Worm (Caenorhabditis elegans): Measurements from ENCODE around the gene tmed-10.

Gene tmed-10

DNA sequence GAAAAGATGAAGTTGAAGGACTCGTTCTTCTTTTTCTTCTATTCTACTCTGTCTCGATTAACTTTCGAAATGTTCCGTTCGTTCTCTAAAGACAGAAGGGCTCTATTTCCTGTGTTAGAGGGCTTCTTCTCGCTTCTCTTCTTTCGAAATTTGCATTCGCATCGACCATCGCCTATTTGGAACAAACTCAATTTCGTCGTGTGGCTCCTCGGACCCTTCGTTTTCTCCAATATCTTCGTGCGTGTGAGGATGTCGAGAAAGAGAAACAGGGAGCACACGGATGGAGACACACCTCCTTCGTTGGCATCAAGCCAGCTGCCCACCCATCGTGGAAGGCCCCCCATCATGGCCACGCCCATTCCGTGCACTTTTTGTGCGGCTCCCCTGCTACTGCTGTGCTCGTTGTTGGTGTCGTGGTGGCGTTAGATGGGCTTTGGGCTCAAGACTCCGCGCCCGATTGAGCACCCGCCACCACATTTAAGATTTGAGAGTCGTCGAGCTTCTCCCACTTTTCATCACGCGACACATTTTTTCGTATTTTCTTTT lies 14.4 kb upstream of the tmed-10 start (continued):
- peak; percentile 90 for TF ChIP-seq fkh-10 (GFP tag; optimal IDR thresholded peaks at IDR 0.05)

DNA sequence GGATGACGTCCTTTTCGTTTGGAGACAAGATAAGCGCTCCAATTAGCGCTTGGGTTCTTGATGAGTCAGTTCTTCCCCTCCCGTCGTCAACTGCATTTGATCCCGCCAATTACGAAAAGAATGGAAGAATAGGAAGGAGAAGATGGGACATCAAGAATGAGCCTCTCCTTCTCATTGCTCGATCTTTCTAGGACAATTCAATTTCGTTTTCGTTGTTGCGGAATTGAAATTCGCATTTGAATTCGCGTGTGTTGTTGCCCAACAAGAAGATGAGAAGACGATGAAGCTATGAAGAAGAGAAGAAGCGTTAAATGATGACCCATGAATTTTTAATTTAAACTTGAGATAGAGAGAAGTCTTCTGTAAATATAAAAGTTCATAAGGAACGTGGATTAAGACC lies 10.1 kb upstream of the tmed-10 start:
- no peak for TF ChIP-seq mdl-1 (tag; optimal IDR thresholded peaks at IDR 0.05)
- TF ChIP-seq ama-1 (optimal IDR thresholded peaks at IDR 0.05), result no peak
- peak; percentile 25 for TF ChIP-seq lin-14 (GFP tag; optimal IDR thresholded peaks at IDR 0.05)
- TF ChIP-seq fkh-10 (GFP tag; optimal IDR thresholded peaks at IDR 0.05), result peak; percentile 58
- TF ChIP-seq ceh-82 (tag; optimal IDR thresholded peaks at IDR 0.05), result peak in 1 of 3 experiments; percentile 21

DNA sequence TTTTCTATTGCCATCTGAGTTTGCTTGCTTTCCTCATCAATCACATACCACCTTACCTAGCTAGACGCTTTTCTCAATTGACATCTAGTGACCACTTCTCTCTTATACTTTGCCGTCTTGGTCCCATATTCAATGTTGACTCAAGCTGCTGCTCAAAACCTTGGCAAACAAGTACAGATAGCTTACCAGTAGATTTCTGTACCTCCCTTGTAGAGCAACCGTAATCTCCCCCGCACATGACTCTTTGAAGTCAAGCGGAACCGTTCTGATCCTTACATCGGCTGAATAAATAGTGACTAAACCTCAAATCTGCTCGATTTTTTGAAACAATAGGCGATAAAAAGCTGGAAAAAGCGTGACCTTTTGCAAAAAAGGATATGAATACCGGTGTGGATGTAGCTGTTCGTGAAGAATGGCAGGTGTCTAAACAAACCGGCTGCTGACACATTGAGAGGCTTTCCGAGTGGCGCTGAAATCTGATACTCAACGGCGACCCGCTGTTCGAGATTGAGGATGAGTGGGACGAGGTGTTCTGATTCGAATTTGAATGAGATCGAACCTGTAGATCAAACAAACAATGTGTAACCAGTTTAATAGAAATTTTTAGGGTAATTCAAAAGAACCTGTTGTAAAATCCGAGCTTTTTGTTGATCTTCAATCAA lies 9.1 kb upstream of the tmed-10 start:
- no peak for TF ChIP-seq ztf-4 (tag; optimal IDR thresholded peaks at IDR 0.05)
- TF ChIP-seq unc-98 (GFP tag; IDR thresholded peaks at IDR 0.05), result no peak
- no peak for TF ChIP-seq aha-1 (tag; optimal IDR thresholded peaks at IDR 0.05)
- no peak for TF ChIP-seq F16B12.6 (tag; optimal IDR thresholded peaks at IDR 0.05)
- no peak for TF ChIP-seq lin-39 (tag; optimal IDR thresholded peaks at IDR 0.05)
- TF ChIP-seq unc-130 (tag; optimal IDR thresholded peaks at IDR 0.05), result no peak
- no peak for TF ChIP-seq ceh-90 (tag; optimal IDR thresholded peaks at IDR 0.05)
- no peak for TF ChIP-seq mep-1 (tag; optimal IDR thresholded peaks at IDR 0.05)
- TF ChIP-seq blmp-1 (tag; optimal IDR thresholded peaks at IDR 0.05), result no peak
- no peak for TF ChIP-seq pax-3 (tag; optimal IDR thresholded peaks at IDR 0.05)
- no peak for TF ChIP-seq lsy-2 (tag; optimal IDR thresholded peaks at IDR 0.05)
- no peak for TF ChIP-seq aly-2 (tag; optimal IDR thresholded peaks at IDR 0.05)
- no peak for TF ChIP-seq lin-14 (GFP tag; optimal IDR thresholded peaks at IDR 0.05)
- TF ChIP-seq rnt-1 (tag; optimal IDR thresholded peaks at IDR 0.05), result no peak
- TF ChIP-seq hlh-4 (tag; optimal IDR thresholded peaks at IDR 0.05), result no peak
- TF ChIP-seq lir-3 (tag; optimal IDR thresholded peaks at IDR 0.05; ENCODE audit: poor library complexity), result no peak
- TF ChIP-seq egl-27 (tag; optimal IDR thresholded peaks at IDR 0.05), result no peak
- TF ChIP-seq fos-1 (tag; optimal IDR thresholded peaks at IDR 0.05), result no peak
- TF ChIP-seq swsn-7 (tag; optimal IDR thresholded peaks at IDR 0.05), result no peak
- no peak for TF ChIP-seq nhr-85 (tag)

DNA sequence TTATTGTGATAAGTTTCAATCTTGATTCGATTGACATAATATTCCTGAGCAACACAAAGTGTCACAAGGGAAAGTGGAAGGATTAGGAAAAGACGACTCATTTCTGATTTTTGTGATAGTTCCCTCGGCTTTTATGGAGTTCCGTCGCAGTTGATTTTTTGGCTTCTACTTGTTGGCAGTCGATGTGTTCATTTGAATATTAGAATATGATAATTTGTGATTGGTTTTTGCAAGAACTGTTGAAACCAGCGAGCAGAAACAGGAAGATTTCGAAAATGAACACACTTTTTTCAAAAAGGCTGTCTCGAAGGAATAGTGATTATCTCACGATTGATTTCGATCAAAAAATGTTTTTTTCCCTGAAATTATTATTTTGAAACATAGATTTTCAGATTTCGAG lies 7.4 kb upstream of the tmed-10 start, which contains the start of gene T02E9.6:
Gene T02E9.6 (minus strand): TSS at position 101 of the 400 bp plus-strand sequence.
- TF ChIP-seq fos-1 (tag; optimal IDR thresholded peaks at IDR 0.05) (no peak), lin-39 (tag; optimal IDR thresholded peaks at IDR 0.05) (no peak), C34B4.2 (tag; optimal IDR thresholded peaks at IDR 0.05) (no peak), lin-35 (GFP tag; optimal IDR thresholded peaks at IDR 0.05) (no peak), ceh-82 (tag; optimal IDR thresholded peaks at IDR 0.05) (no peak), mab-9 (GFP tag; IDR thresholded peaks at IDR 0.05) (no peak), skn-1 (tag; optimal IDR thresholded peaks at IDR 0.05) (no peak), efl-1 (optimal IDR thresholded peaks at IDR 0.05) (no peak), efl-1 (GFP tag; optimal IDR thresholded peaks at IDR 0.05 in 1 of 2) (peak in 1 of 2 experiments; percentile 62)

DNA sequence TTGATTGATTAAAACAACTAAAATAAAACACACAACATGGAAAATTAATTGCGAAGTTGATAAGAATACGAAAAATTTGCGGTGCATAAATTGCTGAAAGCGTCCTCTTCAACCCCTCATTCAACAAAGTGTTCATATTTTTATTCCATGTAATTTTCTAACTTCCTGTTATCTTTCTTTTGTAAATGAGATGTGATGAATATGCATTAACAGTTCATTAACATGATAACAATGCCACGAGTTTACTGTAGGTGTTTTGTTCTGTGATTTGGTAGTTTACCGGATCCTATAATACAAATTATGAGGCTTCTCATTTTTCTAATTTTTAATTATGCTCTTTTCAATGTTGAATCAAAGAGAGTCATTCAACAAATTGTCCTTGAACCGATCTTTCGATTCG lies 2.3 kb upstream of the tmed-10 start, which contains the start of gene F47G9.6:
Gene F47G9.6 (plus strand): TSS at position 301 of the 400 bp plus-strand sequence.
- TF ChIP-seq fkh-8 (tag; optimal IDR thresholded peaks at IDR 0.05) (no peak), elt-3 (tag; optimal IDR thresholded peaks at IDR 0.05) (no peak), zip-4 (GFP tag; optimal IDR thresholded peaks at IDR 0.05) (no peak), C34B4.2 (tag; optimal IDR thresholded peaks at IDR 0.05) (no peak), hlh-17 (GFP tag; optimal IDR thresholded peaks at IDR 0.05; ENCODE audit: borderline replicate concordance) (no peak), nhr-77 (tag; optimal IDR thresholded peaks at IDR 0.05) (no peak), F16B12.6 (tag; optimal IDR thresholded peaks at IDR 0.05) (no peak), mab-9 (GFP tag; IDR thresholded peaks at IDR 0.05) (no peak), nhr-47 (tag; optimal IDR thresholded peaks at IDR 0.05) (no peak), isw-1 (GFP tag; IDR thresholded peaks at IDR 0.05) (no peak), ceh-82 (tag; optimal IDR thresholded peaks at IDR 0.05) (no peak)

Measured in whole organism, L1 larva.